Worm (Caenorhabditis elegans): ENCODE results near the gene trm-1.

- TF ChIP-seq him-1 (tag; optimal IDR thresholded peaks at IDR 0.05) (no peak), dao-5 (tag; optimal IDR thresholded peaks at IDR 0.05) (no peak), W03F9.2 (tag; optimal IDR thresholded peaks at IDR 0.05) (no peak)
Observed at ce11 chrV:14167629-14168028, 17.8 kb downstream of the trm-1 start, which contains the start of gene ocam-1.

Data from whole organism, L4/young adult.